Fruit fly (Drosophila melanogaster) whole organism, pupa: ENCODE measurements around the gene CG8326.

Experiments used
- CG10348 ChIP-seq: fragments of 200-800 bp; sonication (Bioruptor generic); IDR thresholded peaks from 2 replicates; pipeline ENCODE4 v1.3.6; 2022; ENCODE audit warnings: missing biosample characterization, missing genetic modification characterization
- CG12605 ChIP-seq: fragments of 200-800 bp; sonication (Bioruptor generic); IDR thresholded peaks from 2 replicates; pipeline ENCODE4 v1.3.6; 2022; ENCODE audit warnings: missing biosample characterization, missing genetic modification characterization
- CG13204 ChIP-seq: fragments of 200-800 bp; sonication (Bioruptor generic); optimal IDR thresholded peaks from 2 replicates; lab custom pipeline; 2018; ENCODE audit warnings: missing biosample characterization, mild to moderate bottlenecking, missing genetic modification characterization, moderate library complexity
- CG14655 ChIP-seq: fragments of 200-800 bp; sonication (Bioruptor generic); optimal IDR thresholded peaks from 3 replicates; lab custom pipeline; 2017; ENCODE audit warnings: mild to moderate bottlenecking, missing biosample characterization, missing genetic modification reagents, missing genetic modification characterization
- CG15710 ChIP-seq: fragments of 200-800 bp; sonication (Bioruptor generic); optimal IDR thresholded peaks from 2 replicates; lab custom pipeline; 2018; ENCODE audit warnings: missing biosample characterization, mild to moderate bottlenecking, missing genetic modification characterization, moderate library complexity
- CG17806 ChIP-seq: fragments of 200-800 bp; sonication (Bioruptor generic); optimal IDR thresholded peaks from 2 replicates; lab custom pipeline; 2018; ENCODE audit warnings: missing biosample characterization, mild to moderate bottlenecking, missing genetic modification characterization, moderate library complexity
- CG32121 ChIP-seq: fragments of 200-800 bp; sonication (Bioruptor generic); IDR thresholded peaks from 2 replicates; pipeline ENCODE4 v1.3.6; 2022; ENCODE audit warnings: missing biosample characterization, missing genetic modification characterization
- CG34367 ChIP-seq: fragments of 200-800 bp; sonication (Bioruptor generic); optimal IDR thresholded peaks from 2 replicates; lab custom pipeline; 2018; ENCODE audit warnings: missing biosample characterization, mild to moderate bottlenecking, missing genetic modification characterization
- CG4496 ChIP-seq: fragments of 200-800 bp; sonication (Bioruptor generic); IDR thresholded peaks from 3 replicates; pipeline ENCODE4 v1.3.6; 2022; ENCODE audit warnings: missing biosample characterization, missing genetic modification characterization
- CG8159 ChIP-seq: fragments of 200-800 bp; sonication (Bioruptor generic); optimal IDR thresholded peaks from 3 replicates; lab custom pipeline; 2018; ENCODE audit warnings: missing biosample characterization, mild to moderate bottlenecking, missing genetic modification characterization, moderate library complexity
- CG8301 ChIP-seq: fragments of 200-800 bp; sonication (Bioruptor generic); optimal IDR thresholded peaks from 2 replicates; lab custom pipeline; 2018; ENCODE audit warnings: missing biosample characterization, mild to moderate bottlenecking, missing genetic modification characterization
- CG9948 ChIP-seq: fragments of 200-800 bp; sonication (Bioruptor generic); optimal IDR thresholded peaks from 2 replicates; lab custom pipeline; 2018; ENCODE audit warnings: missing biosample characterization, mild to moderate bottlenecking, missing genetic modification characterization, moderate library complexity
- D1 ChIP-seq: fragments of 200-800 bp; sonication (Bioruptor generic); optimal IDR thresholded peaks from 2 replicates; lab custom pipeline; 2018; ENCODE audit warnings: missing biosample characterization, mild to moderate bottlenecking, missing genetic modification characterization, moderate library complexity
- EcR ChIP-seq: fragments of 200-800 bp; sonication (Bioruptor generic); optimal IDR thresholded peaks from 3 replicates; lab custom pipeline; 2019; ENCODE audit warnings: missing biosample characterization, missing genetic modification characterization, mild to moderate bottlenecking, moderate library complexity, missing genetic modification reagents
- Ets98B ChIP-seq: fragments of 200-800 bp; sonication (Bioruptor generic); IDR thresholded peaks from 2 replicates; pipeline ENCODE4 v1.3.6; 2022; ENCODE audit warnings: missing biosample characterization, missing genetic modification characterization
- Pif1A ChIP-seq: fragments of 200-800 bp; sonication (Bioruptor generic); optimal IDR thresholded peaks from 3 replicates; lab custom pipeline; 2016; ENCODE audit warnings: missing biosample characterization, missing genetic modification characterization
- Pif1B ChIP-seq: fragments of 200-800 bp; sonication (Bioruptor generic); optimal IDR thresholded peaks from 3 replicates; lab custom pipeline; 2016; ENCODE audit warnings: missing biosample characterization, missing genetic modification characterization
- Snoo ChIP-seq: fragments of 200-800 bp; sonication (Bioruptor generic); optimal IDR thresholded peaks from 3 replicates; lab custom pipeline; 2017; ENCODE audit warnings: missing biosample characterization, mild to moderate bottlenecking, missing genetic modification characterization, inconsistent platforms
- fd96Ca ChIP-seq: fragments of 200-800 bp; sonication (Bioruptor generic); IDR thresholded peaks from 3 replicates; pipeline ENCODE4 v1.3.6; 2022; ENCODE audit warnings: missing biosample characterization, missing genetic modification characterization
- gl ChIP-seq: fragments of 200-800 bp; sonication (Bioruptor generic); optimal IDR thresholded peaks from 2 replicates; lab custom pipeline; 2018; ENCODE audit warnings: missing biosample characterization, mild to moderate bottlenecking, missing genetic modification characterization
- rn ChIP-seq: fragments of 200-800 bp; sonication (Bioruptor generic); IDR thresholded peaks from 2 replicates; pipeline ENCODE4 v1.3.6; 2022; ENCODE audit warnings: missing biosample characterization, missing genetic modification characterization

Gene CG8326

DNA sequence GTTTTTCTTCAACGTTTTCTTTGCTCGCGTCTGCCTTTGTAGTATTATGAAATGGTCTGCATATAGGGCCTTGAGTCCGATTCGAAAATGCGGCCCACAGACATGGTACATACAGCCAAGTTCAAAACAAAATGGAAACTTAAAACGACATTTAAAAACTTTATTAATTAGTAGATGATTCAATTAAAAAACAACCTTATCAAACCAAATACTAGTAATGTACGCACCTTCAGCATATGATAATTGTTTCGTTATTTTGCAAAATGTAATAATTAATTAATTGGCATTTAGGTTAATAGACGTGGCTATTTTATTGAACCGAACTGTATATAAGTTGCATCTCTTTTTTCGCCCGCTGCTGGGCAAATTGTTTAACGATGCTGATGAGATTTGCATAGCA lies 34.5 kb downstream of the CG8326 start:
- TF ChIP-seq CG15710 (tag; lab: Kevin White, UChicago), result peak; percentile 19
- TF ChIP-seq CG9948 (tag; lab: Kevin White, UChicago), result peak; percentile 23
- no peak for TF ChIP-seq rn (GFP tag; lab: Robert Waterston, UW)
- TF ChIP-seq CG32121 (GFP tag; lab: Robert Waterston, UW), result 0 out of 2 replicates have a peak, but pooled peaks have one; percentile 19
- peak; percentile 15 for TF ChIP-seq CG34367 (tag; lab: Kevin White, UChicago)
- no peak for TF ChIP-seq Pif1A
- TF ChIP-seq CG8159, result peak; percentile 42
- TF ChIP-seq CG14655 (GFP tag; lab: Kevin White, UChicago), result peak; percentile 10
- no peak for TF ChIP-seq CG10348

DNA sequence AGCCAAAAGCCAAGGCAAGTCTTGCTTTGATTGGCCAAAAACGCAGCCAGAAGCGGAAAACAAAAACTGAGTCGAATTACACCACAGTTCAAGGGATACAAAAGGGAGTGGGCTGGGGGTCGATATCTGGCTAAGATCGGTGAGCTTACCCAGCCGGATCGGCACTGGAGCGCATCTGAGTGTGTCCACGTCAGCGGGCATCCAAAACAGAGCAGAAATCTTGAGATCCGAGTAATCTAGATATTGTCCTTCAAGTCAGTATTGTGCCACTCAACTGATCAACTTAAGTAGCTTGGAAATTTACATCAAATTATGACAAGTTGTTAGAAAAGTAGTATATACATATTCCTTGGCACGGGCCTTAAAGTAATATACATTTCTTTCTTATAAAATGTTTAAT lies 40.7 kb downstream of the CG8326 start, which contains the start of gene CG12992:
Gene CG12992 (plus strand): TSS at position 301 of the 400 bp plus-strand sequence.
- no peak for TF ChIP-seq Pif1A
- no peak for TF ChIP-seq CG14655 (GFP tag; lab: Kevin White, UChicago)
- no peak for TF ChIP-seq fd96Ca (GFP tag; lab: Robert Waterston, UW)
- TF ChIP-seq CG8301 (tag; lab: Kevin White, UChicago), result no peak
- TF ChIP-seq CG8159, result no peak
- no peak for TF ChIP-seq Pif1B (GFP tag; lab: Kevin White, UChicago)
- TF ChIP-seq CG32121 (GFP tag; lab: Robert Waterston, UW), result no peak
- no peak for TF ChIP-seq CG4496 (GFP tag; lab: Robert Waterston, UW)

DNA sequence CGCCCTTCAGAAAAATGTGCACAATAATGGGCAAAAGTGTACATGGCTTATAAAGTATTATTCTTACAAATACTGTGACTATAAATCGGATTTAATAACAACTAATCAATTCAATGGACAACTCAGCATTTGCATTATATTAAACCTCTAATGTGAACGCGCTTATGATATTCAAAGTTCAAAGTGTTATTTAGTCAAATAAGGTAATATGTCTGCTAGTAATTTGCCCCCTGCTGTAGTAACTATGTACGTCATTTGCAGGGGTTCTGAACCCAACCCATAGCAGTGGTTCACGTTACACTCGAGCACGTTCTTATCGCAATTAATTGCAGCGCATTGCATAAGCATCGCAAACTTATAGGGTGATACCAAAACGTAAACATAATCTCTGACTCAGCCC lies 41.2 kb downstream of the CG8326 start:
- TF ChIP-seq CG34367 (tag; lab: Kevin White, UChicago), result peak; percentile 1
- TF ChIP-seq CG17806, result peak; percentile 33
- no peak for TF ChIP-seq Pif1B (GFP tag; lab: Kevin White, UChicago)
- TF ChIP-seq CG14655 (GFP tag; lab: Kevin White, UChicago), result peak; percentile 28
- peak; percentile 19 for TF ChIP-seq CG8301 (tag; lab: Kevin White, UChicago)
- TF ChIP-seq CG9948 (tag; lab: Kevin White, UChicago), result peak; percentile 28
- TF ChIP-seq D1 (tag; lab: Kevin White, UChicago), result no peak
- peak; percentile 25 for TF ChIP-seq CG15710 (tag; lab: Kevin White, UChicago)

- TF ChIP-seq D1 (tag; lab: Kevin White, UChicago) (no peak), fd96Ca (GFP tag; lab: Robert Waterston, UW) (no peak), CG32121 (GFP tag; lab: Robert Waterston, UW) (no peak), CG34367 (tag; lab: Kevin White, UChicago) (no peak), rn (GFP tag; lab: Robert Waterston, UW) (no peak), CG9948 (tag; lab: Kevin White, UChicago) (no peak), CG14655 (GFP tag; lab: Kevin White, UChicago) (no peak), CG17806 (no peak), CG8159 (no peak), CG13204 (no peak), Ets98B (GFP tag; lab: Robert Waterston, UW) (no peak)
These were observed 43.4 kb downstream of the CG8326 start for dm6 chrX:17585892-17586291.

dm6 chrX:17583706-17584105 lies 45.6 kb downstream of the CG8326 start:
- TF ChIP-seq Pif1A (no peak), CG10348 (no peak), CG9948 (tag; lab: Kevin White, UChicago) (no peak)

DNA sequence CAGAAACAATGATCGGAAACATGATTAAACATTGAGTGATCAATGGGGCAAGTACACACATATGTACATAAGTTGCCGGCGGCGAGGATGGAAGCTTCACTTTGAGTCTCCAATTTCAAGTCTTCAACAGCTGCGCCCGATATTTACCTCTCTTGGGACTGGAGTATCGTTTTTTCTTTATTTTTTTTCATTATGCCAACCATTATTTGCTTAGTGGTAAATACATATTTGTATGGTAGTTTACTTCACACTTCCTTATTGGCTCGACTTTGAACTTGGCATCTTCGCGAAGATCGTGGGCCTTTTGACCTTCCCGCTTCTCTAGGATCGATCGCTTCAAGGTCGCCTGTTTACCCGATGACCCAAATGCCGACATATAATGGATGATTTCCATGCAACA lies 46.6 kb downstream of the CG8326 start:
- no peak for TF ChIP-seq CG8159
- no peak for TF ChIP-seq Snoo
- no peak for TF ChIP-seq CG14655 (GFP tag; lab: Kevin White, UChicago)
- TF ChIP-seq CG32121 (GFP tag; lab: Robert Waterston, UW), result no peak
- TF ChIP-seq CG10348, result no peak
- TF ChIP-seq fd96Ca (GFP tag; lab: Robert Waterston, UW), result no peak
- no peak for TF ChIP-seq CG34367 (tag; lab: Kevin White, UChicago)
- TF ChIP-seq gl (tag; lab: Kevin White, UChicago), result no peak
- no peak for TF ChIP-seq EcR (GFP tag; lab: Kevin White, UChicago)
- TF ChIP-seq Pif1A, result no peak
- no peak for TF ChIP-seq D1 (tag; lab: Kevin White, UChicago)
- no peak for TF ChIP-seq CG8301 (tag; lab: Kevin White, UChicago)
- TF ChIP-seq Pif1B (GFP tag; lab: Kevin White, UChicago), result no peak
- TF ChIP-seq rn (GFP tag; lab: Robert Waterston, UW), result no peak
- no peak for TF ChIP-seq CG12605 (GFP tag; lab: Robert Waterston, UW)
- no peak for TF ChIP-seq CG13204
- no peak for TF ChIP-seq CG17806
- TF ChIP-seq CG4496 (GFP tag; lab: Robert Waterston, UW), result no peak
- no peak for TF ChIP-seq CG15710 (tag; lab: Kevin White, UChicago)

DNA sequence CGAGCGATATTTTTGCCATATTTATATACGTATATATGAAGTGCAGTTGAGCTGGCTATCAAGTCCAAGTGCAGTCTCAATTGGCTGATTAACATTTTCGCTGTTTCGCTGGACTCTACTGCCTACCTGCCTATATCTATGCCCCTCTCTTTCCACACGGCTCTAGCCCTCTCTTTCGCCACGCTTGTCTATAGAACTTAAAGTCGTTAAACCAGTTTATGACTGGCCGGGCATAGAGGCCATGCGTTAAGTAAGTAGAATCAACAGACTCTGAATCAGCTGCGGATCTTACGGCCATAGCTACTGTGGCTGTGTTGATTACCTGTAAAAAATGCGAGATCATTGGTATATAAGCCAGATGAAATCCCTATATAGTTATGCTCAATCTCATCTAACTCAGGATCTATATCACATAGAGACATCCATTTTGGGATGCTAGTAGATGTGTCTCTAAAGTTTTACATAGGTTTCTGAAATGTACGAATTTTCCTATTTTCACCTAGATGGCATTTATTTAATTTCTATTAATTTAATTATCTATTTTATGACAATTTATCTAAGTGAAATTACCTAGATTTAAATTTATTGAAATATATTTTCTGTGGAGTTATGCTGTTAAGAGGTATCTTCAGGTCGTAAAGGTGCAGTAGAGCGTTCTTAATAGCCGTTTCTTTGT lies 47.5 kb downstream of the CG8326 start:
- peak; percentile 45 for TF ChIP-seq CG17806
- TF ChIP-seq CG8159, result peak; percentile 69
- TF ChIP-seq CG32121 (GFP tag; lab: Robert Waterston, UW), result no peak
- TF ChIP-seq CG14655 (GFP tag; lab: Kevin White, UChicago), result peak; percentile 73
- peak; percentile 42 for TF ChIP-seq CG8301 (tag; lab: Kevin White, UChicago)
- no peak for TF ChIP-seq CG13204
- peak; percentile 11 for TF ChIP-seq CG34367 (tag; lab: Kevin White, UChicago)
- peak; percentile 57 for TF ChIP-seq CG15710 (tag; lab: Kevin White, UChicago)
- TF ChIP-seq D1 (tag; lab: Kevin White, UChicago), result peak; percentile 3
- peak; percentile 66 for TF ChIP-seq CG9948 (tag; lab: Kevin White, UChicago)
- TF ChIP-seq fd96Ca (GFP tag; lab: Robert Waterston, UW), result no peak
- no peak for TF ChIP-seq CG4496 (GFP tag; lab: Robert Waterston, UW)
- no peak for TF ChIP-seq Ets98B (GFP tag; lab: Robert Waterston, UW)
- no peak for TF ChIP-seq gl (tag; lab: Kevin White, UChicago)
- no peak for TF ChIP-seq rn (GFP tag; lab: Robert Waterston, UW)
- TF ChIP-seq Snoo, result peak; percentile 29
- TF ChIP-seq Pif1B (GFP tag; lab: Kevin White, UChicago), result peak; percentile 42
- TF ChIP-seq EcR (GFP tag; lab: Kevin White, UChicago), result peak; percentile 59
- TF ChIP-seq Pif1A, result peak; percentile 27
- no peak for TF ChIP-seq CG12605 (GFP tag; lab: Robert Waterston, UW)
- no peak for TF ChIP-seq CG10348
- TF ChIP-seq, all 21 proteins: peak for 12
